Worm (Caenorhabditis elegans) whole organism, young adult: ENCODE measurements around the gene F53B1.8.

Experiments used
- B0035.1 ChIP-seq: sonication (generic microtip); optimal IDR thresholded peaks from 2 replicates; lab custom pipeline; 2016; ENCODE audit warnings: missing genetic modification characterization, mild to moderate bottlenecking, missing compliant biosample characterization, missing genotype, missing genetic modification reagents
- F37B4.10 ChIP-seq: fragments of 200-800 bp; sonication (Bioruptor generic); IDR thresholded peaks from 2 replicates; pipeline ENCODE4 v1.3.6; 2022; ENCODE audit warnings: missing genetic modification characterization, missing compliant biosample characterization
- F57A8.1 ChIP-seq: fragments of 200-800 bp; sonication (Bioruptor generic); optimal IDR thresholded peaks from 2 replicates; lab custom pipeline; 2018; ENCODE audit warnings: mild to moderate bottlenecking, missing genetic modification characterization, moderate library complexity, missing compliant biosample characterization
- K11D2.4 ChIP-seq: fragments of 200-800 bp; sonication (Bioruptor generic); IDR thresholded peaks from 2 replicates; pipeline ENCODE4 v1.3.6; 2022; ENCODE audit warnings: missing genetic modification reagents, missing genetic modification characterization, missing compliant biosample characterization
- Y53G8AR.9 ChIP-seq: fragments of 200-800 bp; sonication (Bioruptor generic); conservative IDR thresholded peaks from 2 replicates; pipeline ENCODE4 v1.3.6; 2022; ENCODE audit warnings: missing genetic modification reagents, missing genetic modification characterization, missing compliant biosample characterization
- Y67H2A.10 ChIP-seq: fragments of 200-800 bp; sonication (Bioruptor generic); conservative IDR thresholded peaks from 2 replicates; pipeline ENCODE4 v1.3.6; 2022; ENCODE audit warnings: missing genetic modification reagents, missing genetic modification characterization, missing compliant biosample characterization
- Y95B8A.8 ChIP-seq: fragments of 200-800 bp; sonication (Bioruptor generic); IDR thresholded peaks from 2 replicates; pipeline ENCODE4 v1.3.6; 2022; ENCODE audit warnings: missing genetic modification reagents, missing genetic modification characterization, missing compliant biosample characterization
- ama-1 ChIP-seq, 3 experiments: fragments of 150-350 bp in 1 of 3; sonication (generic microtip) in 2 of 3; optimal IDR thresholded peaks; 2 replicates each; lab custom pipeline; 2014 to 2018; ENCODE audit warnings: missing biosample characterization in 2 of 3, missing genetic modification characterization in 2 of 3, missing genetic modification reagents in 2 of 3
- atf-7 ChIP-seq: sonication (generic microtip); optimal IDR thresholded peaks from 2 replicates; lab custom pipeline; 2017; ENCODE audit warnings: mild to moderate bottlenecking, missing genetic modification characterization, missing compliant biosample characterization
- attf-5 ChIP-seq: fragments of 200-800 bp; sonication (Bioruptor generic); optimal IDR thresholded peaks from 2 replicates; lab custom pipeline; 2018; ENCODE audit warnings: mild to moderate bottlenecking, missing genetic modification characterization, missing compliant biosample characterization
- cebp-2 ChIP-seq: fragments of 200-800 bp; sonication (Bioruptor generic); IDR thresholded peaks from 2 replicates; pipeline ENCODE4 v1.3.6; 2022; ENCODE audit warnings: missing genetic modification characterization, missing compliant biosample characterization
- ceh-27 ChIP-seq: fragments of 200-800 bp; sonication (Bioruptor generic); optimal IDR thresholded peaks from 2 replicates; lab custom pipeline; 2018; ENCODE audit warnings: mild to moderate bottlenecking, missing genetic modification characterization, moderate library complexity, missing compliant biosample characterization
- ceh-40 ChIP-seq: fragments of 200-800 bp; sonication (Bioruptor generic); IDR thresholded peaks from 2 replicates; pipeline ENCODE4 v1.3.6; 2022; ENCODE audit warnings: missing genetic modification characterization, missing compliant biosample characterization
- ceh-58 ChIP-seq: fragments of 200-800 bp; sonication (Bioruptor generic); IDR thresholded peaks from 2 replicates; pipeline ENCODE4 v1.3.6; 2022; ENCODE audit warnings: missing genetic modification characterization, missing compliant biosample characterization
- dpl-1 ChIP-seq: fragments of 150-350 bp; optimal IDR thresholded peaks from 2 replicates; lab custom pipeline; 2014; ENCODE audit warnings: missing biosample characterization, missing genetic modification reagents, missing genetic modification characterization
- egl-44 ChIP-seq: fragments of 200-800 bp; sonication (Bioruptor generic); IDR thresholded peaks from 2 replicates; pipeline ENCODE4 v1.3.6; 2022; ENCODE audit warnings: missing genetic modification reagents, missing genetic modification characterization, missing compliant biosample characterization
- ekl-4 ChIP-seq: fragments of 200-800 bp; sonication (Bioruptor generic); IDR thresholded peaks from 2 replicates; pipeline ENCODE4 v1.3.6; 2022; ENCODE audit warnings: missing genetic modification reagents, missing genetic modification characterization, missing compliant biosample characterization
- him-1 ChIP-seq: sonication (generic microtip); optimal IDR thresholded peaks from 2 replicates; lab custom pipeline; 2016; ENCODE audit warnings: missing genotype, missing genetic modification reagents, missing genetic modification characterization, missing compliant biosample characterization
- hrde-1 ChIP-seq: sonication (generic microtip); optimal IDR thresholded peaks from 2 replicates; lab custom pipeline; 2016; ENCODE audit warnings: missing genetic modification characterization, mild to moderate bottlenecking, missing compliant biosample characterization, moderate library complexity, missing genotype, missing genetic modification reagents, borderline replicate concordance
- lag-1 ChIP-seq: fragments of 200-800 bp; sonication (Bioruptor generic); IDR thresholded peaks from 2 replicates; pipeline ENCODE4 v1.3.6; 2022; ENCODE audit warnings: missing genetic modification reagents, missing genetic modification characterization, missing compliant biosample characterization
- lin-26 ChIP-seq: fragments of 200-800 bp; sonication (Bioruptor generic); IDR thresholded peaks from 2 replicates; pipeline ENCODE4 v1.3.6; 2022; ENCODE audit warnings: missing genetic modification reagents, missing genetic modification characterization, missing compliant biosample characterization
- lin-40 ChIP-seq: sonication (generic microtip); optimal IDR thresholded peaks from 2 replicates; lab custom pipeline; 2016; ENCODE audit warnings: missing genetic modification characterization, mild to moderate bottlenecking, missing compliant biosample characterization, missing genotype, missing genetic modification reagents
- madf-3 ChIP-seq: fragments of 200-800 bp; sonication (Bioruptor generic); IDR thresholded peaks from 2 replicates; pipeline ENCODE4 v1.3.6; 2022; ENCODE audit warnings: missing genetic modification reagents, missing genetic modification characterization, missing compliant biosample characterization
- mes-4 ChIP-seq: sonication (generic microtip); optimal IDR thresholded peaks from 2 replicates; lab custom pipeline; 2016; ENCODE audit warnings: missing genotype, missing genetic modification characterization, missing compliant biosample characterization
- nfya-1 ChIP-seq: sonication (generic microtip); optimal IDR thresholded peaks from 2 replicates; lab custom pipeline; 2017; ENCODE audit warnings: antibody characterized with exemption, missing compliant biosample characterization, missing genetic modification characterization, borderline replicate concordance; ENCODE audit not compliant: insufficient read depth
- nhr-80 ChIP-seq: sonication (generic microtip); optimal IDR thresholded peaks from 2 replicates; lab custom pipeline; 2016; ENCODE audit warnings: missing genetic modification characterization, missing compliant biosample characterization
- nhr-90 ChIP-seq: sonication (generic microtip); optimal IDR thresholded peaks from 2 replicates; lab custom pipeline; 2016; ENCODE audit warnings: missing genotype, mild to moderate bottlenecking, missing genetic modification characterization, missing compliant biosample characterization
- rec-8 ChIP-seq, 2 experiments: sonication (generic microtip); optimal IDR thresholded peaks; 2 replicates each; lab custom pipeline; 2016; ENCODE audit warnings: mild to moderate bottlenecking in 2 of 2, missing genetic modification characterization in 2 of 2, missing genetic modification reagents in 2 of 2, missing genotype in 2 of 2, missing biosample characterization in 1 of 2, missing compliant biosample characterization in 1 of 2, moderate library complexity in 1 of 2
- rpc-1 ChIP-seq, 2 experiments: fragments of 150-350 bp in 1 of 2; sonication (generic microtip) in 1 of 2; optimal IDR thresholded peaks; 2 replicates each; lab custom pipeline; 2014 to 2018; ENCODE audit warnings: missing biosample characterization in 1 of 2, missing genetic modification characterization in 1 of 2, missing genetic modification reagents in 1 of 2, missing genotype in 1 of 2
- sptf-2 ChIP-seq: fragments of 200-800 bp; sonication (Bioruptor generic); optimal IDR thresholded peaks from 2 replicates; lab custom pipeline; 2018; ENCODE audit warnings: mild to moderate bottlenecking, missing genetic modification characterization, missing compliant biosample characterization
- tbx-9 ChIP-seq: sonication (generic microtip); optimal IDR thresholded peaks from 2 replicates; lab custom pipeline; 2016; ENCODE audit warnings: borderline replicate concordance, missing genetic modification characterization, inconsistent platforms, missing compliant biosample characterization
- unc-130 ChIP-seq: sonication (generic microtip); optimal IDR thresholded peaks from 2 replicates; lab custom pipeline; 2016; ENCODE audit warnings: missing genetic modification reagents, missing genetic modification characterization, missing compliant biosample characterization
- unc-62 ChIP-seq: fragments of 150-350 bp; optimal IDR thresholded peaks from 2 replicates; lab custom pipeline; 2014; ENCODE audit warnings: missing biosample characterization, missing genetic modification reagents, missing genetic modification characterization
- ztf-22 ChIP-seq: fragments of 200-800 bp; sonication (Bioruptor generic); optimal IDR thresholded peaks from 2 replicates; lab custom pipeline; 2018; ENCODE audit warnings: mild to moderate bottlenecking, missing genetic modification characterization, moderate library complexity, missing compliant biosample characterization
- ztf-28 ChIP-seq: fragments of 200-800 bp; sonication (Bioruptor generic); IDR thresholded peaks from 2 replicates; pipeline ENCODE4 v1.3.6; 2022; ENCODE audit warnings: missing genetic modification reagents, missing genetic modification characterization, missing compliant biosample characterization
- ztf-3 ChIP-seq: fragments of 200-800 bp; sonication (Bioruptor generic); optimal IDR thresholded peaks from 2 replicates; lab custom pipeline; 2018; ENCODE audit warnings: mild to moderate bottlenecking, missing genetic modification characterization, missing compliant biosample characterization

Gene F53B1.8

ce11 chrX:2114171-2114570 is 15.9 kb downstream of the F53B1.8 start (continued):
- no peak for TF ChIP-seq F57A8.1 (GFP tag; lab: Kevin White, UChicago)
- no peak for TF ChIP-seq lin-40 (tag; lab: Kevin White, UChicago)
- no peak for TF ChIP-seq ztf-28 (GFP tag; lab: Robert Waterston, UW)
- no peak for TF ChIP-seq ztf-3 (GFP tag; lab: Kevin White, UChicago)
- TF ChIP-seq sptf-2 = no peak
- TF ChIP-seq unc-130 (GFP tag; lab: Kevin White, UChicago) = no peak

ce11 chrX:2113004-2113403 is 17.0 kb downstream of the F53B1.8 start, which contains the start of gene bus-5:
TSS of gene bus-5 (minus strand) at chrX:2113104.
- TF ChIP-seq rec-8 (tag; optimal IDR thresholded peaks at IDR 0.05; lab: Kevin White, UChicago) = no peak

ce11 chrX:2110603-2111327 is 19.3 kb downstream of the F53B1.8 start:
- no peak for TF ChIP-seq sptf-2

- TF ChIP-seq ztf-22 (no peak), hrde-1 (no peak)
Observed at ce11 chrX:2108682-2109081, 21.4 kb downstream of the F53B1.8 start, which contains the start of gene F53B1.2. TSS of gene F53B1.2 (plus strand) at chrX:2108982.

ce11 chrX:2108182-2108581 is 21.9 kb downstream of the F53B1.8 start:
- TF ChIP-seq B0035.1 (tag; lab: Kevin White, UChicago) = no peak
- TF ChIP-seq egl-44 (GFP tag; lab: Robert Waterston, UW) = no peak
- no peak for TF ChIP-seq attf-5 (GFP tag; lab: Kevin White, UChicago)
- no peak for TF ChIP-seq Y95B8A.8 (GFP tag; lab: Robert Waterston, UW)
- no peak for TF ChIP-seq cebp-2 (GFP tag; lab: Robert Waterston, UW)
- no peak for TF ChIP-seq mes-4 (tag; lab: Kevin White, UChicago)
- no peak for TF ChIP-seq him-1
- no peak for TF ChIP-seq F37B4.10
- no peak for TF ChIP-seq ekl-4 (GFP tag; lab: Robert Waterston, UW)
- no peak for TF ChIP-seq Y67H2A.10 (GFP tag; lab: Robert Waterston, UW)
- TF ChIP-seq tbx-9 = no peak
- TF ChIP-seq dpl-1 (GFP tag; lab: Kevin White, UChicago) = no peak
- TF ChIP-seq lag-1 (GFP tag; lab: Robert Waterston, UW) = no peak

ce11 chrX:2107414-2107813 is 22.6 kb downstream of the F53B1.8 start:
- no peak for TF ChIP-seq sptf-2
- TF ChIP-seq Y53G8AR.9 (GFP tag; lab: Robert Waterston, UW) = no peak
- TF ChIP-seq madf-3 (GFP tag; lab: Robert Waterston, UW) = no peak
- peak; percentile 48 for TF ChIP-seq nhr-80 (tag; lab: Kevin White, UChicago)
- TF ChIP-seq ama-1 (optimal IDR thresholded peaks at IDR 0.05; lab: Kevin White, UChicago) = no peak
- no peak for TF ChIP-seq ama-1 (GFP tag; optimal IDR thresholded peaks at IDR 0.05; lab: Kevin White, UChicago)
- no peak for TF ChIP-seq rpc-1 (optimal IDR thresholded peaks at IDR 0.05; lab: Kevin White, UChicago)
- TF ChIP-seq rpc-1 (tag; optimal IDR thresholded peaks at IDR 0.05; lab: Kevin White, UChicago) = no peak
- TF ChIP-seq K11D2.4 = no peak
- no peak for TF ChIP-seq ceh-58 (GFP tag; lab: Robert Waterston, UW)
- TF ChIP-seq ceh-40 (GFP tag; lab: Robert Waterston, UW) = no peak
- no peak for TF ChIP-seq tbx-9
- no peak for TF ChIP-seq egl-44 (GFP tag; lab: Robert Waterston, UW)
- TF ChIP-seq unc-62 = peak; percentile 44
- no peak for TF ChIP-seq atf-7 (tag; lab: Kevin White, UChicago)
- no peak for TF ChIP-seq nfya-1 (tag; lab: Kevin White, UChicago)
- TF ChIP-seq nhr-90 = no peak
- no peak for TF ChIP-seq ceh-27
- no peak for TF ChIP-seq mes-4 (tag; lab: Kevin White, UChicago)
- no peak for TF ChIP-seq lin-26 (GFP tag; lab: Robert Waterston, UW)
